Worm (Caenorhabditis elegans): ENCODE measurements around the gene pes-8.

DNA sequence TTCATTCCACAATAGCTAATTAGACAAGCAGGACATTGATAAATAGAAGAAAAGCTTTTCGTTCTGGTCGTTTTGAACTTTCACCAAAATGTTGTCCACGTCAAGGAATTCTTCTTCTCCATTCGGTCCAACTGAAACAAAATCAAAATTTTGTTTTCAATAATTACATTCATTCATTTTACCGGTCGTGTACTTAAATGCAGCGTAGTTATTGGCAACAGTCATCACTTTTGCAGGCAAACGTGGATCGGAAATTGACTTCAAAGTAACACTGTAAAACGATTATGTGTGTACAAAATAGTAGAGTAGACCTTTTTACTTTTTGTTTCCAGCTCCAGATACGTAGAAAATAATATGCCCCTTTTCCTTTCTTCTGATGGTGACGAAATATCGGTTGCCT, 4.4 kb downstream of the pes-8 start:
- no peak for TF ChIP-seq unc-62 (GFP tag; optimal IDR thresholded peaks at IDR 0.05)
- no peak for TF ChIP-seq ceh-88 (GFP tag; IDR thresholded peaks at IDR 0.05)

Measured in whole organism, L1 larva.